Fruit fly (Drosophila melanogaster): ENCODE results near the gene CG3246.

Gene CG3246

DNA sequence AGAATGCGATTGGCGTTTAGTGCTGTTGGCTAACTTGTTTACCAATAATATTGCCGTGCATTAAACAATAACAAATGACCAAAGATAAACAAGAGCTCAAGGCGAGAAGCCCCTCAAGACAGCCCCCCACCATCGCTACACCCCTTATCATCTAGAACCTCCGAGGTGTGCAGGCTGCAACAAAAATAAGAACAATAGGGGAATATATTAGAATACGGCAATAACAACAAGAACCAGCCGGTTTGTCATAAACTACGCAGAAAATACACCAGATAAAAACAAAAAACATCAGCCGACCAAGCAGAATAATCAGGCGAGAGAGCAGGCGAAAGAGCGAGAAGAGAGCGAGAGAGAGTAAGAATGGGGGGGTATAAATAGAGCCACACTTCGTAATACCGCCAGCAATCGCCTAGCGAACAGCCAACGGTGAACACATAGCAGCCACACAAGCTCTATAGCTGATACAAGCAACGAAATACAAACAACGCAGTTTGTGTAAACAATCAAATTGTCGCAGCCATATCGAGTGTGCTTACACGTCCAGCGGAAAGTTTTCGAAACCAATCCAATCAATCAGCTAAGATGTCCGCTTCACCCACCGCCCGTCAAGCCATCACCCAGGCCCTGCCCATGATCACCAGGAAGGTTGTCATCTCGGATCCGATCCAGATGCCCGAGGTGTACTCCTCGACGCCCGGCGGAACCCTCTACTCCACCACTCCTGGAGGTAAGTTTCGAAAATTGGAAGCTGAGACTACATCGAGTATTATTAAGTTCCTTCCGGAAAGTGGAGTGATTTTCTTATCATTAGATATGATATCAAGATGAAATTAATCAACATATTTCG lies 16.5 kb upstream of the CG3246 start, which contains the start of gene Thor:
Thor (plus strand) TSS at position 401 of the 847 bp plus-strand sequence.
- TF ChIP-seq CG17801 (GFP tag; optimal IDR thresholded peaks at IDR 0.05; ENCODE audit: partially characterized antibody) = peak; percentile 75

DNA sequence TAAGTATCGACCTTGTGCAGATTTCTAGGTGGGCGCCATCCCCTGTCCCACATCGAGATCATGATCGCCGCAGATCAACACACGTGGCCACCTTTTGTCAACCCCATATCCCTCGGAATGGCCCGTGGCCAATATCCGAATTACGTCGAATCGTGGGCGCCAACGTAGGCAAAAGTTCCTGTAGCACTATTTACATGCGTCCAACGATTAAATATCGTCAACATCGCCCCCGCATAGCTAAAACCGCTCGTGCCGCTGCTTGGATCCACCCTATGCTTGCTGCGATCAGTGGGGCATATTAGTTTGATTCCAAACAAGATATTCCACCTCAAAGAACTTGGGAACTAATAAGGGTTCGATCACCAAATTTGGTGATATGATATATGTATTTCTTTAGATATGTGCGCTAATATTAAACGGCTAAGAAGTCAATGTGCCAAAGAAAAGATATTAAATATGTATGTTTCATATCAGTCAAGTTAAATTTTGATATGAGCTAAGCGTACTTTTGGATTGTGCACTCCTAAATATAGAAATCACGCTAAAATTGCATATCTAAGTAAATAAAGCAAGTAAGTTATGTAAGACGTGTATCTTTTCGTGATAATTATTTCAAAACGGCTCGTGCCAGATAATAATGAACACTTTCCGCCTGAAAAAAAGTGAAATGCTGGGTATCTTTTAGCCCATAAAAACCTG lies 15.5 kb upstream of the CG3246 start:
- TF ChIP-seq CG17801 (GFP tag; optimal IDR thresholded peaks at IDR 0.05; ENCODE audit: partially characterized antibody) = peak; percentile 5

DNA sequence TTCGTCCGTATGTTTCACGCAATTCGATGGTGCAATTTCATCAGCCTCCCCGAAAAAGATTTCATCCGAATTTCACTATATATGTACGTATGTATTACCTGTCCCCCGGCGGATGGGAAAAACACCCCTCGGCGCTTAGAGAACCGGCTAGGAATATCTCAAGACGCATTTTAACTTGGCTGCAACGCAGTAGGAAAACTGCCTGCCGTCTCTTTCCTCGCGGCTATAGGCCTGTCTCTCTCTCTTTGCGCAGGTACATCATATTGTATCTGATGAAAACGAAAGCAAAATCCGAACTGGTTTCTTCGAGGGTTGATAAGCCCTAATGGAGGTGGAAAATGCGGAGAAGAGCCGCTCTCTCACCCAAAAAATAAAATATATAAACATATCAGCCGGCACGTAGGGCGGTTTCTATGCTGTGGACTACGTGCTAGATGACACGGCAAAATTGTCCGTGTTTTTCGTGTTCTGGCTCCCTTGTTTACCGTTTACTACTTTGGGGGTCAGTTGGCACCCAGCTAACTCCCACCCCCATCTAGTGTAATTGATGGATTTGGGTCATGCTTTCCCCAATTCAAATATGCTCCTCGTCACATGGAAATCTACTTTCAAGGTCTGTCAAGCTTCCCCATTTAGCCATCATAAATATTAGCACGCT lies 14.8 kb upstream of the CG3246 start:
- no peak for TF ChIP-seq CG17801 (GFP tag; optimal IDR thresholded peaks at IDR 0.05; ENCODE audit: partially characterized antibody)

DNA sequence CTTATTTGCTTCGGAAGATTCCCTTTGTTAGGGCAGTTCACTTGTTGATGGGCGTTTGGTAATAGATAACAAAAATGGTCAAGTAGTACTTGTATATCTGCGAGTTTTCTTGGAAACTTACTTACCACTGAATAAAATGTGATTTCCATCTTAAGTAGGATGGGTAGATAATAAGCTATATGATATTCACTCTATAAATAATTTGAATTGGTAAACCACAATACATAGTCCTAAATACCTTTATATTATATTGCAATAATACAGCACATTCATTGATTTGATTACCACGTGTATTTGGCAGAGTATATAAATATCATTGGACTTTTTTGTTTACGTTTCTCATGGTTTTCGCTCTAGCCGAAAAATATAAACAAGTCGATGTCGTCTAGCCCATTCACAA lies 14.2 kb upstream of the CG3246 start:
- TF ChIP-seq CG17801 (GFP tag; optimal IDR thresholded peaks at IDR 0.05; ENCODE audit: partially characterized antibody) = peak; percentile 8

DNA sequence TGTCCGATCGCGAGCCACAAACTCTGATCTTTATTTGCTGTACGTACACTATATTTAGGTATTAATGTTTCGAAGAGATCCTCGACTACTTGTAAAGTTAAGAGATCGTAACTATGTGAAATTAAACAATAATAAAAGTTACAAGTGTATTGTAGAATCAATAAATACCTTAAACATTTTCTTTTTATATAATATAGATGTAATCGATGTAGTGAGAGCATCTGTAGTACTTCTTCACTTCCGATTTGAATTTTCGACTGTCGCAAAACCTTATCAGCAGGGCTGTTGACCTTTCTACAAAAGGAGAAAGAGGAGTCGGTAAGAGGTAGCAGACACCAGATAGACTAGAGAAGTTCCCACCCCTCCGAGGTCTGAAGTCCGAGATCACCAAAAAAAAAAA lies 13.4 kb upstream of the CG3246 start:
- no peak for TF ChIP-seq CG17801 (GFP tag; optimal IDR thresholded peaks at IDR 0.05; ENCODE audit: partially characterized antibody)

DNA sequence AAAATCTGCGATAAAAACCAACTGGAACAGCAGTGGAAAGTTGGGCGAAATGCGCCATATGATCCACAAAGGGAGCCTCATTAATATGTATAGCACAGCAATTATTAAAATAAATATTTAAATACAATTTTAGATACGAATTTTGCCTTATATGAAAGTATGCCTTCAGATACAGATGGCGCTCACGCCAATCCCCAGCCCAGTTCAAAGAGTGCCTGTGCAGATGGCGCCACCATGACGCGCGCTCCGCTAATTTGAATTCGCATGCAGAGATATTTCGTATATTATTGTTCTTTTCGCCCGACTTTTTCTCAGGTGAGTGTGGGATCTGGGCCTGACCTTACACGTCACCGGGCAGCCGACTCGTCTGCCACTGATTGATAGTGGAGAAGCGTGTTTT lies 10.5 kb upstream of the CG3246 start, which contains the start of gene Pgant4:
Pgant4 (plus strand) TSS at position 362 of the 400 bp plus-strand sequence.
- no peak for TF ChIP-seq CG17801 (GFP tag; optimal IDR thresholded peaks at IDR 0.05; ENCODE audit: partially characterized antibody)

DNA sequence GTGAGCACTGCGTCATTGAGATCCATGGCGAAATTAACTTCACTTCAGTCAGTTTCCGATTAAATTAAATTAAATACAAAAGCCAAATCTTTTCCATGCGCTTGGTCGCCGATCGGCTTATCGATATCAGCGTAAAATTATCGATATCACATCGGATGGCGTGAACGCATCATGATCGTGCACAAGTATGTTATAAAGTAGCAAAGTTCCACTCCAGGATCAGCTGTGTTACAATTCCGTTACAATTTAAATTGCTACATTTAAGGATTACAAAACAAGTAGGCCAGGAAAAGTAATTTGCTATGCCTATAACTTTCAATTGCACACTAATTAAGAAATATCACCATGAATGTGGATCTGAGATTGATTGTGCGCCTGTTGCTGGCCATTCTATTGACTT lies 8.1 kb upstream of the CG3246 start, which contains the start of the genes Pif1 and CG31776:
Pif1 (minus strand) TSS at position 136 of the 400 bp plus-strand sequence.
CG31776 (plus strand) TSS at position 314 of the 400 bp plus-strand sequence.
- TF ChIP-seq CG17801 (GFP tag; optimal IDR thresholded peaks at IDR 0.05; ENCODE audit: partially characterized antibody) = no peak

DNA sequence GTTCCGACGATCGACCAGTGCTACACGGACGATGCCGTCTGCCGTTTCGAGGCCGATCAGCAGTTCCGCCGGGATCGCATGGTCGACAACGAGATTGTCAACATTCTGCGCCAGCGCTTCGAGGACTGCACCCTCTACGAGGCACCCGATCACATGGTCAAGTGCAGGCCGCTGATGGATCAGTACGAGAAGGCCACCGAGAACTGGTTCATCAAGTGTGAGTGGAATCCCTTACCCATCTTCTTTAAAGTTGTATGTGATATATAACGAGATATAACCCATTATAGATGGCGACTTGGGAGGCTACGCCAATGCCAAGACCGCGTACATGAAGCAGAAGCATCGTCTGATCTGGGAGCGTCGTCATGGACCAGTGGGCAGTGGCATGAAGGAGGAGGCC lies 5.1 kb upstream of the CG3246 start:
- no peak for TF ChIP-seq CG17801 (GFP tag; optimal IDR thresholded peaks at IDR 0.05; ENCODE audit: partially characterized antibody)

DNA sequence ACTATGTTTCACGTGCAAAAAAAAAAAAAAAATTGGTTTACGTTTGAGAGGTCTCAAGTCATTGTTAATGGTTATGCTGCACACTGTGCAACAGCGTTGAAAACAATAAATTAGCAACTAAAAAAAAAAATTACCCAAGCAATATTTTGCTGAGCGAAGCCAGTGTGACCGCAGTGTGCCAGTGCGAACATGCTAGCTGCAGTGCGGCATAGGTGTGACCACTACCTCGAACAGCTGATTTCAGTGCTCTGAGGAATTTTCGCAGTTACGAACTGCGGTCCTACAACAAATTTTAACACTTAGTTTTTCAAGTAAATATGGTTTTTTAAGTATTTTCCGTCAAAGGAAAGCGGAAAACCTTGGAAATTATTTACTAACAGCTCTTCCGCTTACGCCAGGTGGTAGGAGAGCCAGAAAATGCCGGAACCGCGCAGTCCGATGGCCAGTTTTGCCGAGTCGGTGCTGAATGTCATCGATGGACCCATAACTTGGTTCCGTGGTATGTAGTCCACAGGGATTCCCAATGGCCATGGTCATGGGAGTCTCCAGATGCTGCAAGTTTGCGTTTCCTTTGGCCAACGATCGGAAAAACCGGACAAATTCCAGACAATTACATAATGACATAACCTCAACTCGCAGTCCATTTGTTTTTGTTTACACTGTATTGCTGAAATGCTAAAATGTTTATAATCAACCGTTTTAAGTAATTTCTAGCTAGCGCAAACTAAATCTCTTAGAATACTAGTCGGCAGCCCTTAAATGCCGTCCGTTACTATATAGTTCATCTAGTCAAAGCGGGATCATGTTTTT lies 4.4 kb upstream of the CG3246 start, which contains the start of the genes msl-2 and ND-PDSW:
msl-2 (minus strand) TSS at position 195 of the 810 bp plus-strand sequence.
ND-PDSW (plus strand) TSS at position 240 of the 810 bp plus-strand sequence.
- TF ChIP-seq CG17801 (GFP tag; optimal IDR thresholded peaks at IDR 0.05; ENCODE audit: partially characterized antibody) = no peak

DNA sequence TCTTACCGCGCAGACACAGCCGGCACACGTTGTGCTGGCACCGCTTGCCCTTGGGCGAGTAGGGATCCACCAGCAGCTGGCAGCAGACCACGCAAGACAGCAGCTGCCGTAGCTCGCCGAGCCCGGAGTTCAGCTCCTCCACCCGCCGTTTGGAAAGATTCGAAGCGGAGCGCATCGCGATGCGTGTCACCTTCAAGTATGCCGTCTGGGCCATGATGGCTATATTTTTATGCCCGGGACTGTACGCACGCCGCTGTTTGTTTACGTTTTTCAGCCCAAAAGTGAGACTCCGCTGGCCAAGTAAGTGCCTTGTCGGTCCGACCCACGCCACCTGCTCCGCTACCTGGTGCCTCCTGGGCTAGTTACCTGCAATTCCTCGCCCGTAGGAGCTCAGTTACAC lies 3.7 kb upstream of the CG3246 start:
- TF ChIP-seq CG17801 (GFP tag; optimal IDR thresholded peaks at IDR 0.05; ENCODE audit: partially characterized antibody) = no peak

DNA sequence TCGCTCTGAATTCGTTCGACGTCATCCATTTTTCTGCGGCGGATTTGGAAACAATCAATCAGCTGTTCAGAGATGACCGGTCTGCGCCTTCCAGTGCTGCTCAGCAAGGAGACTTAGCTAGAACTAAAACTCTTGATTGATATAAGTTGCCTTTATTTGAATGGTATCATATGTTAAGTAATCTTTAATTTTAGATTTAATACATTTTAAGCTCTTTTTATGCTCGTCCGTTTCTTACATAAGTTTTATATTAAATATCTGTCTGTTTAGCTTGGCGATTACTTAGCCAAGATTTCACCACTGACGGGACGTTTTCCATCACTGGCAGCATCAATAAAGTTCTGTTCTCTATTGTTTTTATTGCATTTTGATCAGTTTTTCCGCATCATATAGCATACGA lies 4.7 kb downstream of the CG3246 start, which contains the start of the genes Cog3 and Sec5:
Cog3 (minus strand) TSS at position 58 of the 400 bp plus-strand sequence.
Sec5 (plus strand) TSS at position 296 of the 400 bp plus-strand sequence.
- peak; percentile 55 for TF ChIP-seq CG17801 (GFP tag; optimal IDR thresholded peaks at IDR 0.05; ENCODE audit: partially characterized antibody)

DNA sequence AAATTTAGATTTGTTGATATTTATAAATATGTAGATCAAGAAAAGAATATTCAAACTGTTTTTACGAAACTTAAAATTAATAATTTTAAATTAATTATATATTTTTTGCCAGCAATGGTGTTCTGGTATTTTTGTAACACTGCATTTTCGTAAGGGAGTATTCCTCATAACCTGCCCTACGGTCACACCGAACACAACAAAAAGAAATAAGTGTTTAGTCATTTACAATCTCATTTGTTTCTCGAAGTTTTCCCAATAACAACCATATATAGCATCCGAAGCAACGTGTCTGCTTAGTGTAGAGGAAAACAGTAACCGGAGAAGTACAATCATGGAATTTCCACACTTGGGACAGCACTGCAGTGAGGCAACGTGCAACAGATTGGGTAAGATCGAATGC lies 9.5 kb downstream of the CG3246 start, which contains the start of gene CG12795:
CG12795 (plus strand) TSS at position 181 of the 400 bp plus-strand sequence.
- TF ChIP-seq CG17801 (GFP tag; optimal IDR thresholded peaks at IDR 0.05; ENCODE audit: partially characterized antibody) = peak; percentile 35

DNA sequence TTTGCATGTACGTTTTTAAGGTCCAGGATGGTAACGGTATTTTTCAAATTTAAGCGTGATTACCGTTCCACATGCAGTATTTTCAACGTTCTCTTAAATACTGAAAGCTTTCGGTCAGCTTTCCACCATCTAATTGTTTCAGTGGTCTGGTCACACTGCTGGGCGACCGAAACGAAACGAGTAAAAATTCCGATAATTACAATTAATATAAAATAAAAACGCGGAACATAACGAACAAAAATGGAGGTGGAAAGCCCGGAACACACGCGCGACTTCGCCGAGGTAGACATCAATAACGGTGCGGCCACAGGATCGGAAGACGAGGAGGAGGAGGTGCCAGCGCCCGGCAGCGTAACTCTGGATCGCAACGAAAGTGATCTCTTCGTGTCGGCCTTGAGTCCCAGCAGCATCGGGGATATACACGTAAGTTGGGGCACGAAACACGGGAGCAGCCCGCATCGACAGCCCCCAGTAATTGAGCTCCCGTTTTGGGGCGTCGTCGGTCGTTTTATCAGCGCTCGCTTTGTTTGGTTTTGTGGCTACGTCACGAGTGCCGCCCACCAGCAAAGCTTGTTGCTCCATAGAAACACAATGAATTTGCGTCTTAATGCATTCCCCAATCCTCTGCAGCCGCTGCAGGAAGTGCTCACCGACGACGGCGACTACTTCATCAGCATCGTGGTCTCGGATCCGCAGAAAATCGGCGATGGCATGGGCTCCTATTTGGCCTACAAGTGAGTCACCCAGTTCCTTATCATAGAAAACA lies 12.0 kb downstream of the CG3246 start, which contains the start of gene Snx1:
Snx1 (plus strand) TSS at position 129 of the 766 bp plus-strand sequence.
- peak; percentile 52 for TF ChIP-seq CG17801 (GFP tag; optimal IDR thresholded peaks at IDR 0.05; ENCODE audit: partially characterized antibody)

Measured in ovary, adult (tissue).